Fruit fly (Drosophila melanogaster): Measurements from ENCODE around the gene AdoR.
A peak's percentile ranks its signal among the peaks of the same experiment; 100 is the strongest.

The AdoR gene

dm6 chr3R:30105808-30106207 is 43.6 kb downstream of the AdoR start:
- no peak for TF ChIP-seq Rel (GFP tag; optimal IDR thresholded peaks at IDR 0.05)
- no peak for TF ChIP-seq Rel (tag; optimal IDR thresholded peaks at IDR 0.05)
- no peak for TF ChIP-seq foxo (GFP tag; optimal IDR thresholded peaks at IDR 0.05)
- TF ChIP-seq usp (GFP tag; optimal IDR thresholded peaks at IDR 0.05): no peak
- TF ChIP-seq ey (GFP tag; optimal IDR thresholded peaks at IDR 0.05): no peak
- TF ChIP-seq pan (optimal IDR thresholded peaks at IDR 0.05): no peak
- no peak for TF ChIP-seq Jra (GFP tag; optimal IDR thresholded peaks at IDR 0.05)
- no peak for TF ChIP-seq jim (GFP tag; optimal IDR thresholded peaks at IDR 0.05)
- no peak for TF ChIP-seq Dif (GFP tag; optimal IDR thresholded peaks at IDR 0.05; ENCODE audit: partially characterized antibody)
- TF ChIP-seq Dfd (GFP tag; optimal IDR thresholded peaks at IDR 0.05): no peak
- no peak for TF ChIP-seq Abd-B (GFP tag; optimal IDR thresholded peaks at IDR 0.05)
- TF ChIP-seq CrebA (GFP tag; optimal IDR thresholded peaks at IDR 0.05; ENCODE audit: borderline replicate concordance): no peak
- TF ChIP-seq dmrt93B (GFP tag; optimal IDR thresholded peaks at IDR 0.05): no peak
- TF ChIP-seq woc (GFP tag; optimal IDR thresholded peaks at IDR 0.05): no peak
- TF ChIP-seq Hr83 (GFP tag; optimal IDR thresholded peaks at IDR 0.05; ENCODE audit: poor library complexity, severe bottlenecking): no peak
- no peak for TF ChIP-seq Hnf4 (GFP tag; optimal IDR thresholded peaks at IDR 0.05)
- no peak for TF ChIP-seq sage (GFP tag; optimal IDR thresholded peaks at IDR 0.05)
- TF ChIP-seq Mio (GFP tag; optimal IDR thresholded peaks at IDR 0.05): no peak
- no peak for TF ChIP-seq fru (GFP tag; optimal IDR thresholded peaks at IDR 0.05)
- no peak for TF ChIP-seq Sp1 (GFP tag; optimal IDR thresholded peaks at IDR 0.05)
- no peak for TF ChIP-seq psq (GFP tag; optimal IDR thresholded peaks at IDR 0.05)

- no peak for TF ChIP-seq Dfd (GFP tag; optimal IDR thresholded peaks at IDR 0.05)
- TF ChIP-seq psq (GFP tag; optimal IDR thresholded peaks at IDR 0.05): no peak
- TF ChIP-seq usp (GFP tag; optimal IDR thresholded peaks at IDR 0.05): no peak
- no peak for TF ChIP-seq foxo (GFP tag; optimal IDR thresholded peaks at IDR 0.05)
- TF ChIP-seq Hr83 (GFP tag; optimal IDR thresholded peaks at IDR 0.05; ENCODE audit: poor library complexity, severe bottlenecking): no peak
- no peak for TF ChIP-seq Sp1 (GFP tag; optimal IDR thresholded peaks at IDR 0.05)
- TF ChIP-seq lola (GFP tag; optimal IDR thresholded peaks at IDR 0.05): no peak
Observed at dm6 chr3R:30104912-30105510, 44.4 kb downstream of the AdoR start.

- TF ChIP-seq br (GFP tag; optimal IDR thresholded peaks at IDR 0.05) (peak; percentile 37), Rel (GFP tag; optimal IDR thresholded peaks at IDR 0.05) (no peak), Rel (tag; optimal IDR thresholded peaks at IDR 0.05) (peak; percentile 97), foxo (GFP tag; optimal IDR thresholded peaks at IDR 0.05) (peak in 1 of 2 experiments; percentile 51), N (GFP tag; optimal IDR thresholded peaks at IDR 0.05) (peak; percentile 2), ey (GFP tag; optimal IDR thresholded peaks at IDR 0.05) (peak; percentile 12), pan (optimal IDR thresholded peaks at IDR 0.05) (no peak), fru (GFP tag; optimal IDR thresholded peaks at IDR 0.05) (peak; percentile 46), GATAd (GFP tag; optimal IDR thresholded peaks at IDR 0.05) (no peak), tai (GFP tag; optimal IDR thresholded peaks at IDR 0.05) (no peak), h (GFP tag; optimal IDR thresholded peaks at IDR 0.05) (peak; percentile 91), lola (GFP tag; optimal IDR thresholded peaks at IDR 0.05) (no peak), rgr (GFP tag; optimal IDR thresholded peaks at IDR 0.05) (peak; percentile 44), Hnf4 (GFP tag; optimal IDR thresholded peaks at IDR 0.05) (peak; percentile 40), HLH106 (tag; optimal IDR thresholded peaks at IDR 0.05) (peak; percentile 31), CrebA (GFP tag; optimal IDR thresholded peaks at IDR 0.05; ENCODE audit: borderline replicate concordance) (no peak), dmrt93B (GFP tag; optimal IDR thresholded peaks at IDR 0.05) (no peak), Mio (GFP tag; optimal IDR thresholded peaks at IDR 0.05) (peak; percentile 73), OdsH (GFP tag; optimal IDR thresholded peaks at IDR 0.05) (peak; percentile 31), Sp1 (GFP tag; optimal IDR thresholded peaks at IDR 0.05) (peak; percentile 31)
Observed at dm6 chr3R:30102806-30103619, 46.4 kb downstream of the AdoR start.

- TF ChIP-seq ey (GFP tag; optimal IDR thresholded peaks at IDR 0.05) (peak; percentile 26), Hr83 (GFP tag; optimal IDR thresholded peaks at IDR 0.05; ENCODE audit: poor library complexity, severe bottlenecking) (no peak), Rel (GFP tag; optimal IDR thresholded peaks at IDR 0.05) (no peak), Rel (tag; optimal IDR thresholded peaks at IDR 0.05) (no peak), sage (GFP tag; optimal IDR thresholded peaks at IDR 0.05) (no peak), Hnf4 (GFP tag; optimal IDR thresholded peaks at IDR 0.05) (no peak), fru (GFP tag; optimal IDR thresholded peaks at IDR 0.05) (no peak), Abd-B (GFP tag; optimal IDR thresholded peaks at IDR 0.05) (no peak), lola (GFP tag; optimal IDR thresholded peaks at IDR 0.05) (no peak), OdsH (GFP tag; optimal IDR thresholded peaks at IDR 0.05) (no peak), foxo (GFP tag; optimal IDR thresholded peaks at IDR 0.05) (peak in 1 of 2 experiments; percentile 13), rgr (GFP tag; optimal IDR thresholded peaks at IDR 0.05) (peak; percentile 27), HLH106 (tag; optimal IDR thresholded peaks at IDR 0.05) (peak; percentile 12), br (GFP tag; optimal IDR thresholded peaks at IDR 0.05) (no peak), Mio (GFP tag; optimal IDR thresholded peaks at IDR 0.05) (no peak)
Observed at dm6 chr3R:30101389-30101935, 47.9 kb downstream of the AdoR start.
